Fruit fly (Drosophila melanogaster): ENCODE results near the gene fbl.

DNA sequence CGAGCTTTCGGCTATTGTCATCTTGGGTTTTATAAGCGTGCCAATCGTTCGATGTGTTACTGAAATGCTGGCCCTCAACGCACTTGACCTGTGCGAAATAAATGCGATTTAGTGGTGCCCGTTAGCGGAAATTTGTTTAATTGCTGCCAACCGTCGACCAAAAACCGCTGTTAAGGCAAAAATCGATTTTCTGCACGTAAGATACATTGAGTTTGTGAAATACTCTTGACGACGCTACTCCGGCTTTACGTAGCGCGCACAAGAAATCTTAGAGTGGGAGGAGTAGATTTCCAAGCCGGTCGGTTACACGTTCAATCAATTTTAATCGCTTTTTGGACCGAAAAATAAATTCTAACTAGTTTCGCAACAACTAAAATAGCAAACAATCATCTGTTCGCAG lies 8.8 kb upstream of the fbl start:
- TF ChIP-seq EcR (GFP tag; optimal IDR thresholded peaks at IDR 0.05) = no peak
- no peak for TF ChIP-seq usp (GFP tag; optimal IDR thresholded peaks at IDR 0.05)
- no peak for TF ChIP-seq CG8478 (optimal IDR thresholded peaks at IDR 0.05)

Measured in whole organism.